Worm (Caenorhabditis elegans) whole organism, L3 larva: Measurements from ENCODE around the gene F53F8.3.
A peak's percentile ranks its signal among the peaks of the same experiment; 100 is the strongest.

ENCODE experiments used
- R02D3.7 ChIP-seq: fragments of 150-350 bp; optimal IDR thresholded peaks from 2 replicates; lab custom pipeline; 2014; ENCODE audit warnings: missing biosample characterization, missing genetic modification characterization
- ZK546.5 ChIP-seq: sonication (generic microtip); optimal IDR thresholded peaks from 2 replicates; lab custom pipeline; 2017; ENCODE audit warnings: missing biosample characterization, missing genetic modification characterization
- aly-2 ChIP-seq: fragments of 150-350 bp; optimal IDR thresholded peaks from 2 replicates; lab custom pipeline; 2014; ENCODE audit warnings: missing biosample characterization, missing genetic modification characterization
- ama-1 ChIP-seq: fragments of 150-350 bp; optimal IDR thresholded peaks from 2 replicates; lab custom pipeline; 2018
- ceh-16 ChIP-seq: sonication (generic microtip); optimal IDR thresholded peaks from 2 replicates; lab custom pipeline; 2017; ENCODE audit warnings: missing biosample characterization, missing genetic modification characterization
- ceh-28 ChIP-seq: fragments of 150-350 bp; optimal IDR thresholded peaks from 2 replicates; lab custom pipeline; 2014; ENCODE audit warnings: missing biosample characterization, missing genetic modification reagents, missing genetic modification characterization
- ceh-82 ChIP-seq: fragments of 150-350 bp; optimal IDR thresholded peaks from 2 replicates; lab custom pipeline; 2014; ENCODE audit warnings: missing biosample characterization, missing genetic modification characterization
- ceh-9 ChIP-seq: sonication (generic microtip); optimal IDR thresholded peaks from 2 replicates; lab custom pipeline; 2018; ENCODE audit warnings: missing biosample characterization, missing genetic modification characterization
- daf-12 ChIP-seq: fragments of 150-350 bp; optimal IDR thresholded peaks from 2 replicates; lab custom pipeline; 2014; ENCODE audit warnings: missing biosample characterization, missing genetic modification reagents, missing genetic modification characterization
- egl-27 ChIP-seq: sonication (generic microtip); optimal IDR thresholded peaks from 4 replicates; lab custom pipeline; 2017; ENCODE audit warnings: missing biosample characterization, missing genetic modification reagents, missing genetic modification characterization
- egl-5 ChIP-seq: fragments of 150-350 bp; optimal IDR thresholded peaks from 2 replicates; lab custom pipeline; 2017; ENCODE audit warnings: missing biosample characterization, missing genetic modification reagents, missing genetic modification characterization, inconsistent platforms
- elt-2 ChIP-seq: sonication (generic microtip); optimal IDR thresholded peaks from 2 replicates; lab custom pipeline; 2016; ENCODE audit warnings: missing genetic modification reagents, mild to moderate bottlenecking, missing genetic modification characterization, missing compliant biosample characterization
- elt-3 ChIP-seq, 3 experiments: fragments of 150-350 bp in 1 of 3; sonication (generic microtip) in 2 of 3; optimal IDR thresholded peaks; 2 replicates in 2 of 3; 4 replicates in 1 of 3; lab custom pipeline; 2014 to 2017; ENCODE audit warnings: missing biosample characterization in 3 of 3, missing genetic modification characterization in 3 of 3
- fkh-10 ChIP-seq: sonication (generic microtip); optimal IDR thresholded peaks from 2 replicates; lab custom pipeline; 2017; ENCODE audit warnings: missing biosample characterization, missing genetic modification reagents, missing genetic modification characterization
- hmg-11 ChIP-seq: sonication (generic microtip); optimal IDR thresholded peaks from 2 replicates; lab custom pipeline; 2016; ENCODE audit warnings: missing genetic modification characterization, missing compliant biosample characterization
- jun-1 ChIP-seq: fragments of 150-350 bp; optimal IDR thresholded peaks from 2 replicates; lab custom pipeline; 2014; ENCODE audit warnings: missing biosample characterization, missing genetic modification reagents, missing genetic modification characterization
- lin-15B ChIP-seq: fragments of 150-350 bp; optimal IDR thresholded peaks from 2 replicates; lab custom pipeline; 2014; ENCODE audit warnings: missing biosample characterization, missing genetic modification characterization
- lin-39 ChIP-seq: fragments of 150-350 bp; optimal IDR thresholded peaks from 2 replicates; lab custom pipeline; 2018; ENCODE audit warnings: missing biosample characterization, missing genetic modification reagents, missing genetic modification characterization
- lsy-12 ChIP-seq: sonication (generic microtip); optimal IDR thresholded peaks from 2 replicates; lab custom pipeline; 2016; ENCODE audit warnings: mild to moderate bottlenecking, missing genetic modification characterization, missing compliant biosample characterization
- mdl-1 ChIP-seq: fragments of 150-350 bp; optimal IDR thresholded peaks from 2 replicates; lab custom pipeline; 2014; ENCODE audit warnings: missing biosample characterization, missing genetic modification characterization
- mml-1 ChIP-seq: fragments of 150-350 bp; sonication (generic microtip); optimal IDR thresholded peaks from 3 replicates; lab custom pipeline; 2014; ENCODE audit warnings: missing biosample characterization, missing genetic modification characterization
- nfya-1 ChIP-seq: sonication (generic microtip); optimal IDR thresholded peaks from 2 replicates; lab custom pipeline; 2017; ENCODE audit warnings: missing genetic modification characterization, mild to moderate bottlenecking, missing compliant biosample characterization, antibody characterized with exemption, moderate library complexity; ENCODE audit not compliant: insufficient read depth
- nhr-11 ChIP-seq: fragments of 150-350 bp; optimal IDR thresholded peaks from 2 replicates; lab custom pipeline; 2014; ENCODE audit warnings: missing biosample characterization, missing genetic modification characterization
- nhr-12 ChIP-seq: fragments of 150-350 bp; optimal IDR thresholded peaks from 2 replicates; lab custom pipeline; 2014; ENCODE audit warnings: missing biosample characterization, missing genetic modification characterization
- nhr-23 ChIP-seq: fragments of 150-350 bp; optimal IDR thresholded peaks from 2 replicates; lab custom pipeline; 2014; ENCODE audit warnings: missing biosample characterization, missing genetic modification reagents, missing genetic modification characterization
- nhr-237 ChIP-seq: fragments of 150-350 bp; optimal IDR thresholded peaks from 2 replicates; lab custom pipeline; 2014; ENCODE audit warnings: missing biosample characterization, missing genetic modification characterization
- nhr-28 ChIP-seq: fragments of 150-350 bp; optimal IDR thresholded peaks from 2 replicates; lab custom pipeline; 2014; ENCODE audit warnings: missing biosample characterization, missing genetic modification characterization
- nhr-43 ChIP-seq: sonication (generic microtip); optimal IDR thresholded peaks from 2 replicates; lab custom pipeline; 2016; ENCODE audit warnings: mild to moderate bottlenecking, missing genetic modification characterization, missing compliant biosample characterization; ENCODE audit not compliant: poor library complexity, severe bottlenecking
- nhr-67 ChIP-seq: fragments of 150-350 bp; optimal IDR thresholded peaks from 2 replicates; lab custom pipeline; 2014; ENCODE audit warnings: missing biosample characterization, missing genetic modification characterization
- nhr-76 ChIP-seq: fragments of 150-350 bp; sonication (generic microtip); optimal IDR thresholded peaks from 5 replicates; lab custom pipeline; 2014; ENCODE audit warnings: missing biosample characterization, missing genetic modification characterization
- nhr-77 ChIP-seq: fragments of 150-350 bp; optimal IDR thresholded peaks from 2 replicates; lab custom pipeline; 2014; ENCODE audit warnings: missing biosample characterization, missing genetic modification characterization
- pha-4 ChIP-seq: fragments of 150-350 bp; optimal IDR thresholded peaks from 2 replicates; lab custom pipeline; 2014; ENCODE audit warnings: missing biosample characterization, missing genetic modification reagents, missing genetic modification characterization
- pqm-1 ChIP-seq: fragments of 150-350 bp; optimal IDR thresholded peaks from 2 replicates; lab custom pipeline; 2017; ENCODE audit warnings: missing biosample characterization, missing genetic modification characterization, inconsistent platforms
- skn-1 ChIP-seq: fragments of 150-350 bp; optimal IDR thresholded peaks from 2 replicates; lab custom pipeline; 2014; ENCODE audit warnings: missing biosample characterization, missing genetic modification characterization
- tbx-2 ChIP-seq: sonication (generic microtip); optimal IDR thresholded peaks from 2 replicates; lab custom pipeline; 2016; ENCODE audit warnings: mild to moderate bottlenecking, missing genetic modification characterization, missing compliant biosample characterization
- unc-39 ChIP-seq: sonication (generic microtip); optimal IDR thresholded peaks from 4 replicates; lab custom pipeline; 2017; ENCODE audit warnings: missing biosample characterization, missing genetic modification characterization
- zag-1 ChIP-seq: fragments of 150-350 bp; optimal IDR thresholded peaks from 2 replicates; lab custom pipeline; 2014; ENCODE audit warnings: missing biosample characterization, missing genetic modification characterization
- ztf-11 ChIP-seq: fragments of 150-350 bp; optimal IDR thresholded peaks from 2 replicates; lab custom pipeline; 2014; ENCODE audit warnings: missing biosample characterization, missing genetic modification characterization

F53F8.3 gene

ce11 chrV:20712994-20713326, 23.6 kb upstream of the F53F8.3 start (continued):
- TF ChIP-seq ceh-9 (tag; lab: Kevin White, UChicago) (no peak), zag-1 (no peak), mdl-1 (tag; lab: Kevin White, UChicago) (peak; percentile 77), ceh-82 (tag; lab: Kevin White, UChicago) (no peak), fkh-10 (GFP tag; lab: Kevin White, UChicago) (no peak), nhr-28 (tag; lab: Kevin White, UChicago) (no peak), skn-1 (peak; percentile 68), nhr-12 (tag; lab: Kevin White, UChicago) (no peak), nhr-43 (tag; lab: Kevin White, UChicago) (no peak), hmg-11 (peak; percentile 49), ZK546.5 (tag; lab: Kevin White, UChicago) (no peak), tbx-2 (tag; lab: Kevin White, UChicago) (no peak), ztf-11 (tag; lab: Kevin White, UChicago) (no peak), nhr-76 (tag; lab: Kevin White, UChicago) (no peak), R02D3.7 (tag; lab: Kevin White, UChicago) (no peak), lin-15B (peak; percentile 24), lin-39 (tag; lab: Kevin White, UChicago) (peak; percentile 60), daf-12 (tag; lab: Kevin White, UChicago) (no peak), ceh-16 (no peak)
- TF ChIP-seq, all 47 proteins: peak for 12

- TF ChIP-seq mdl-1 (tag; lab: Kevin White, UChicago) (peak; percentile 25), pha-4 (peak; percentile 86), lsy-12 (no peak), pqm-1 (tag; lab: Kevin White, UChicago) (peak; percentile 98), unc-39 (tag; lab: Kevin White, UChicago) (no peak), elt-2 (tag; lab: Kevin White, UChicago) (peak; percentile 97), ceh-28 (peak; percentile 5), nfya-1 (peak; percentile 14), aly-2 (tag; lab: Kevin White, UChicago) (no peak), zag-1 (no peak), jun-1 (tag; lab: Kevin White, UChicago) (peak; percentile 89)
Observed at ce11 chrV:20712318-20712993, 23.1 kb upstream of the F53F8.3 start.

- TF ChIP-seq nfya-1 (peak; percentile 34), lin-39 (tag; lab: Kevin White, UChicago) (peak; percentile 72), ama-1 (lab: Kevin White, UChicago) (peak; percentile 48), elt-3 (tag; optimal IDR thresholded peaks at IDR 0.05; lab: Kevin White, UChicago) (no peak), nhr-76 (tag; lab: Kevin White, UChicago) (no peak), ceh-28 (no peak)
- TF ChIP-seq, all 47 proteins: peak for 3
Observed at ce11 chrV:20711733-20712132, 22.4 kb upstream of the F53F8.3 start.

ce11 chrV:20710642-20711041, 21.3 kb upstream of the F53F8.3 start:
- TF ChIP-seq egl-27 (tag; lab: Kevin White, UChicago) (no peak), ama-1 (lab: Kevin White, UChicago) (no peak), nhr-67 (tag; lab: Kevin White, UChicago) (no peak), nhr-43 (tag; lab: Kevin White, UChicago) (no peak), nfya-1 (peak; percentile 29), pha-4 (peak; percentile 51), nhr-11 (no peak), ztf-11 (tag; lab: Kevin White, UChicago) (no peak), mml-1 (tag; lab: Kevin White, UChicago) (no peak), hmg-11 (peak; percentile 34), egl-5 (tag; lab: Kevin White, UChicago) (no peak)

ce11 chrV:20710156-20710555, 20.8 kb upstream of the F53F8.3 start:
- no peak for TF ChIP-seq nhr-77 (tag; lab: Kevin White, UChicago)
- TF ChIP-seq lin-15B: no peak
- no peak for TF ChIP-seq nhr-43 (tag; lab: Kevin White, UChicago)
- peak; percentile 48 for TF ChIP-seq fkh-10 (GFP tag; lab: Kevin White, UChicago)
- no peak for TF ChIP-seq elt-3 (tag; optimal IDR thresholded peaks at IDR 0.05; lab: Kevin White, UChicago)
- no peak for TF ChIP-seq nhr-28 (tag; lab: Kevin White, UChicago)
- no peak for TF ChIP-seq R02D3.7 (tag; lab: Kevin White, UChicago)
- TF ChIP-seq nfya-1: peak; percentile 21
- no peak for TF ChIP-seq nhr-23 (tag; lab: Kevin White, UChicago)
- TF ChIP-seq nhr-237 (tag; lab: Kevin White, UChicago): no peak
- no peak for TF ChIP-seq nhr-76 (tag; lab: Kevin White, UChicago)
- no peak for TF ChIP-seq mml-1 (tag; lab: Kevin White, UChicago)
- no peak for TF ChIP-seq nhr-11
- TF ChIP-seq, all 47 proteins: peak for 2
